Worm (Caenorhabditis elegans) whole organism, early embryonic: ENCODE results near the gene R08D7.7.

ENCODE experiments used
- B0310.2 ChIP-seq: sonication (generic microtip); optimal IDR thresholded peaks from 2 replicates; lab custom pipeline; 2016; ENCODE audit warnings: mild to moderate bottlenecking, missing genetic modification characterization, missing compliant biosample characterization
- F13C5.2 ChIP-seq: sonication (generic microtip); optimal IDR thresholded peaks from 2 replicates; lab custom pipeline; 2017; ENCODE audit warnings: mild to moderate bottlenecking, missing genetic modification characterization, inconsistent platforms, missing compliant biosample characterization
- aly-1 ChIP-seq: sonication (generic microtip); optimal IDR thresholded peaks from 2 replicates; lab custom pipeline; 2016; ENCODE audit warnings: missing genetic modification characterization, missing compliant biosample characterization
- ama-1 ChIP-seq: fragments of 150-350 bp; optimal IDR thresholded peaks from 2 replicates; lab custom pipeline; 2014
- ceh-13 ChIP-seq: fragments of 200-800 bp; sonication (Bioruptor generic); optimal IDR thresholded peaks from 2 replicates; lab custom pipeline; 2018; ENCODE audit warnings: mild to moderate bottlenecking, missing genetic modification characterization, missing compliant biosample characterization
- ceh-36 ChIP-seq: sonication (generic microtip); optimal IDR thresholded peaks from 2 replicates; lab custom pipeline; 2016; ENCODE audit warnings: missing genetic modification characterization, inconsistent platforms, missing compliant biosample characterization
- ets-7 ChIP-seq: sonication (generic microtip); optimal IDR thresholded peaks from 2 replicates; lab custom pipeline; 2016; ENCODE audit warnings: missing genotype, missing genetic modification characterization, missing compliant biosample characterization
- flt-1 ChIP-seq: fragments of 200-800 bp; sonication (Bioruptor generic); IDR thresholded peaks from 2 replicates; pipeline ENCODE4 v1.3.6; 2022; ENCODE audit warnings: missing genetic modification characterization, missing compliant biosample characterization
- hmbx-1 ChIP-seq: sonication (generic microtip); optimal IDR thresholded peaks from 2 replicates; lab custom pipeline; 2016; ENCODE audit warnings: mild to moderate bottlenecking, missing genetic modification characterization, missing compliant biosample characterization
- hmg-4 ChIP-seq: fragments of 200-800 bp; sonication (Bioruptor generic); optimal IDR thresholded peaks from 2 replicates; lab custom pipeline; 2018; ENCODE audit warnings: mild to moderate bottlenecking, missing genetic modification characterization, missing compliant biosample characterization
- hnd-1 ChIP-seq: sonication (generic microtip); optimal IDR thresholded peaks from 2 replicates; lab custom pipeline; 2016; ENCODE audit warnings: missing genetic modification characterization, missing compliant biosample characterization
- pes-1 ChIP-seq: fragments of 200-800 bp; sonication (Bioruptor generic); IDR thresholded peaks from 2 replicates; pipeline ENCODE4 v1.3.6; 2022; ENCODE audit warnings: missing genetic modification reagents, missing genetic modification characterization, missing compliant biosample characterization
- scrt-1 ChIP-seq: fragments of 200-800 bp; sonication (Bioruptor generic); IDR thresholded peaks from 2 replicates; pipeline ENCODE4 v1.3.6; 2022; ENCODE audit warnings: missing genetic modification characterization, missing compliant biosample characterization
- sea-1 ChIP-seq: fragments of 200-800 bp; sonication (Bioruptor generic); conservative IDR thresholded peaks from 2 replicates; pipeline ENCODE4 v1.3.6; 2022; ENCODE audit warnings: missing genetic modification characterization, missing compliant biosample characterization
- tbx-11 ChIP-seq: fragments of 200-800 bp; sonication (Bioruptor generic); IDR thresholded peaks from 2 replicates; pipeline ENCODE4 v1.3.6; 2022; ENCODE audit warnings: missing genetic modification characterization, missing compliant biosample characterization
- tbx-37 ChIP-seq: fragments of 200-800 bp; sonication (Bioruptor generic); conservative IDR thresholded peaks from 2 replicates; pipeline ENCODE4 v1.3.6; 2022; ENCODE audit warnings: missing genetic modification reagents, missing genetic modification characterization, missing compliant biosample characterization
- tra-4 ChIP-seq: sonication (generic microtip); optimal IDR thresholded peaks from 2 replicates; lab custom pipeline; 2017; ENCODE audit warnings: missing genetic modification characterization, missing compliant biosample characterization

The R08D7.7 gene

DNA sequence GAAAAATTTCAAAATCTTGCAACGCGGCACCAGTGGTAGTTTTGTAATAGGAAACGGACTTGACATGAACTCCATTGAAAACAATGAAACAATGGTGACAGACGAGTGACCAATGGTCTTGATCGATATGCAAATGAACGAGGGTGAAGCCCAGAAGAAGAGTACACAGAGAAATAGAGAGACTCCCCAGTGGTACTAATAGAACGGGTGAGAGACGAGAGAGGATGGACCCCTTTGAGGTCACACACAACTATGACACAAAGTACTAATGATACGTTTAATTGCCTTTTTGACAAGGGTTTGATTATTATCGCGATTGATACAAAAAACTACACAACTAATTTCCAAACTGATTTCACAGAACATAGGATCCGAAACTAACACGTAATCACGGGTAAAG lies 20.2 kb downstream of the R08D7.7 start, which contains the start of gene F59B2.8:
Gene F59B2.8 (minus strand): TSS at position 151 of the 400 bp plus-strand sequence.
- no peak for TF ChIP-seq flt-1
- TF ChIP-seq ceh-36 (tag; lab: Kevin White, UChicago) = no peak
- TF ChIP-seq tra-4 (tag; lab: Kevin White, UChicago) = no peak
- TF ChIP-seq ama-1 (lab: Kevin White, UChicago) = no peak
- TF ChIP-seq B0310.2 (tag; lab: Kevin White, UChicago) = no peak
- no peak for TF ChIP-seq F13C5.2 (tag; lab: Kevin White, UChicago)
- TF ChIP-seq hnd-1 (tag; lab: Kevin White, UChicago) = no peak
- no peak for TF ChIP-seq ets-7
- no peak for TF ChIP-seq tbx-11 (GFP tag; lab: Robert Waterston, UW)
- no peak for TF ChIP-seq sea-1 (GFP tag; lab: Robert Waterston, UW)
- no peak for TF ChIP-seq hmbx-1
- TF ChIP-seq pes-1 = no peak

DNA sequence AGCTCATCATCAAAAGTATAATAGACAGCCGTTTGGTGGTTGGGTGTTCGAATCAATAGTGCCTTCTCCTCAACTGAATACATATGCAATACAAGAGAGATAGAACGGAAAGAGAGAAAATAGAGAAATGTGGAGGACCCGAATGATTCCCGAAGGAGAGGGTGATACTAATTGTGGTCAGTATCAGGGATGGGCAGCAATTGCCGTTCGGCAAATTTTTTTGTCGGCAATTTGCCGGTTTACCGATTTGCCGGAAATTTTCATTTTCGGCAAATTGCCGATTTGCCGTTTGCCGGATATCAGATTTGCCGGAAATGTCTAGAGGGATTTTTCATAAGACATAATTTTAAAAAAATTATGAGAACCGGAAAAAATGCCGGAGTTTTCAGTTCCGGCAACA lies 22.5 kb downstream of the R08D7.7 start, which contains the start of gene F59B2.9:
Gene F59B2.9 (minus strand): TSS at position 101 of the 400 bp plus-strand sequence.
- TF ChIP-seq scrt-1 (GFP tag; lab: Robert Waterston, UW) = no peak
- TF ChIP-seq sea-1 (GFP tag; lab: Robert Waterston, UW) = no peak
- no peak for TF ChIP-seq hmg-4
- no peak for TF ChIP-seq B0310.2 (tag; lab: Kevin White, UChicago)
- TF ChIP-seq aly-1 (tag; lab: Kevin White, UChicago) = no peak
- no peak for TF ChIP-seq hmbx-1
- no peak for TF ChIP-seq flt-1
- TF ChIP-seq tbx-37 (GFP tag; lab: Robert Waterston, UW) = no peak
- TF ChIP-seq tbx-11 (GFP tag; lab: Robert Waterston, UW) = no peak
- no peak for TF ChIP-seq ceh-13 (GFP tag; lab: Kevin White, UChicago)
- no peak for TF ChIP-seq ceh-36 (tag; lab: Kevin White, UChicago)
- TF ChIP-seq pes-1 = no peak
- no peak for TF ChIP-seq ama-1 (lab: Kevin White, UChicago)
- no peak for TF ChIP-seq F13C5.2 (tag; lab: Kevin White, UChicago)
- TF ChIP-seq ets-7 = no peak
- no peak for TF ChIP-seq tra-4 (tag; lab: Kevin White, UChicago)
- TF ChIP-seq hnd-1 (tag; lab: Kevin White, UChicago) = no peak

DNA sequence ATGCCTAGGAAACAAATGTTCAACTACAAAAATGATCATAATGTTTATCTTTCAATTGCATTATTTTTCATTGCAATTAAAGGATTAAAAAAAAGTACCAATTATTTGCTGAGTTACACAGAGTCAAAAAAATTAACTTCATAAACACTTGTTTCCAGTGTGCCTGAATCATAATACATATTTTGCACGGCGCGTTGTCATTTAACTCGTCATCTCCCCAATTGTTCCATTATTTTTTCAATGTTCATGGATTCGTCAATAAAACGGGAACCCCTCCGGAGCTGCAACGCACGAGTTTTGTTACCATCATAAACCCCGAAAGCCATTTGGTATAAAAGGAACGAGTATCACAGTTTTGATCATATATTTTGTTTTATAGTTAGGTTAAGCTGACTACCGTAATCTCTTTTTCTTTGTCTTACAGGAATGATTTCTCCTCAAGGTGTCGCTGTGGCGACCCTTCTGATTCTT lies 27.4 kb downstream of the R08D7.7 start, which contains the start of gene F59B2.12:
Gene F59B2.12 (plus strand): TSS at position 421 of the 471 bp plus-strand sequence.
- no peak for TF ChIP-seq pes-1
- TF ChIP-seq ets-7 = no peak
- TF ChIP-seq ama-1 (lab: Kevin White, UChicago) = no peak
- TF ChIP-seq hnd-1 (tag; lab: Kevin White, UChicago) = no peak
- TF ChIP-seq hmg-4 = no peak
- no peak for TF ChIP-seq ceh-36 (tag; lab: Kevin White, UChicago)
- no peak for TF ChIP-seq tbx-11 (GFP tag; lab: Robert Waterston, UW)

DNA sequence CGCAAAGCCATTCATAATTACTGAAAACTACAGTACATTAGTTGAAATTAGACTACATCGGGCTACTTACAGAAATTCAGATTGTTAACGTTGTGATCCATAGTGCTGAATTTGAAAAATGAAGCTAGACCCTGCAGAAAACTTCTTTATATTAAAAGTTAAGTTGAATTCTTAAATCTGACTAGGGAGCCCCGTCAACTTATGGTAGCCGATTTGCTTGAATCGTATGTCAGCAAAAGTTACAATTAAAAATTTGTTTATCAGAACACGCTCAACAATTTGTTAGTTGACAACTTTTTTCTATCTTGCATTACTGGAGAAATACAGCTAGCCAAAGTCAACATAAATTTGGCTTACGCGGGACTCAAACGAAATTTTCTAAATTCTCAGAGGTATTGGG lies 32.7 kb downstream of the R08D7.7 start, which contains the start of gene F59B2.14:
Gene F59B2.14 (minus strand): TSS at position 101 of the 400 bp plus-strand sequence.
- TF ChIP-seq hmbx-1 (no peak), F13C5.2 (tag; lab: Kevin White, UChicago) (no peak), tbx-11 (GFP tag; lab: Robert Waterston, UW) (no peak), tbx-37 (GFP tag; lab: Robert Waterston, UW) (no peak), ceh-13 (GFP tag; lab: Kevin White, UChicago) (no peak), scrt-1 (GFP tag; lab: Robert Waterston, UW) (no peak), aly-1 (tag; lab: Kevin White, UChicago) (no peak)

DNA sequence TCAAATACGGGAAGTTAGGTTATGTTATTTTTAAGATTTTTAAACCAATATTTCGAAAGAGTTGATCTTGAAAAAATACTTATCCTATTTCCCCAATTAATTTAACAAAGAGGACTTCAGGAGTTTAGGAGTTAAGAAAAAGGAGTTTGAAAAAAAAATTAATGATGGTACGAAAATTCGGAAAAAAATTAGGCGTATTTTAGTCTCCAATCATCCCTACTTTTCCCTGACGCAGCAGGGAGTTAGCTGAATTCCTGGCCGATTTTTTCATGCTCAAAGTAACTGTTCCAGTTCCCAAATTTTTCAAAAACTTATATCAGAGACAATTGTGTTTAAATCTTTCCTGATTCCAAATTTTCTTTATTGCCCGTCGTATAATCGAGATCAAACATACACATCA lies 33.7 kb downstream of the R08D7.7 start:
- TF ChIP-seq flt-1 = no peak
- no peak for TF ChIP-seq ama-1 (lab: Kevin White, UChicago)
- TF ChIP-seq ceh-13 (GFP tag; lab: Kevin White, UChicago) = no peak
- TF ChIP-seq tbx-11 (GFP tag; lab: Robert Waterston, UW) = no peak
- no peak for TF ChIP-seq hmg-4
- TF ChIP-seq F13C5.2 (tag; lab: Kevin White, UChicago) = no peak
- no peak for TF ChIP-seq hnd-1 (tag; lab: Kevin White, UChicago)
- TF ChIP-seq tra-4 (tag; lab: Kevin White, UChicago) = no peak
- TF ChIP-seq ceh-36 (tag; lab: Kevin White, UChicago) = no peak
- TF ChIP-seq pes-1 = no peak
- no peak for TF ChIP-seq ets-7
- TF ChIP-seq B0310.2 (tag; lab: Kevin White, UChicago) = no peak
- TF ChIP-seq tbx-37 (GFP tag; lab: Robert Waterston, UW) = no peak
- no peak for TF ChIP-seq hmbx-1
- no peak for TF ChIP-seq sea-1 (GFP tag; lab: Robert Waterston, UW)

DNA sequence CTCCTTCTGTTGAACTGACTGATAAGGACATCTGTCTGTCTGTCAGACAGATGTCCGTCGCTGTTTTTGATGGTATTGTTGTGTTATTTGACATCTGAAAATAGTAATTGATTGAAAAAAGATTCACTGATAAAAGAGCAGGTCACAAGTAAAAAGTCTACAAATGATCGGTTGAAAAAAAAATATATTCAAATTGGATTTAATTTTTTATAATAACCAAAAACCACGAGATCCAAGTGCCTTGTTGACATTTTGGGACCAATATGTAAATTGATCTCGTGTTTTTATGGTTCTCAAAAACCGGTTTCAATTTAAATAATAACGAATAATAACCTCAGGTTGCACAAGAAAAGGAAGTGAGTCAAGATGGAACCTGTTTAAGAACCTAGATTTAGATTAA lies 37.1 kb downstream of the R08D7.7 start, which contains the start of gene F59B2.13:
Gene F59B2.13 (minus strand): TSS at position 101 of the 400 bp plus-strand sequence.
- no peak for TF ChIP-seq hmbx-1
- no peak for TF ChIP-seq F13C5.2 (tag; lab: Kevin White, UChicago)
- no peak for TF ChIP-seq scrt-1 (GFP tag; lab: Robert Waterston, UW)
- TF ChIP-seq ceh-36 (tag; lab: Kevin White, UChicago) = no peak
- no peak for TF ChIP-seq ama-1 (lab: Kevin White, UChicago)

DNA sequence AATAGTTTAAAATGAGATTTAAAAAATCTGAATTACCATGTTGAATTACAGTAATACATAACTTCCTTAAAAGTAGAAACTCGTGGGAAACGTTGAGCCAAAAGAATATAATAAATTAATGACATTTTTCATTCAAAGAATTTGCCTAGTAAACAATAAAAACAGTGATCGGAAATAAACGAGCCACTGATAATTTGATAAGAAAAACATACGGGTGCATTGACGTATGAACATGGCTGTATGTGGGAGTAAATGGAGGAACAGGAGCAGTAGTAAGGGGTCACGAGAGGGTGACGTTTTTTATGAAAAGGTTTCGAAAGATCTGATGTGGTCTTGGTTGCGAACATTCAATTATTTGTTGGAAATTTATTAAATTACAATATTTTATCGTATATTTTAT lies 41.0 kb downstream of the R08D7.7 start:
- no peak for TF ChIP-seq F13C5.2 (tag; lab: Kevin White, UChicago)
- TF ChIP-seq tra-4 (tag; lab: Kevin White, UChicago) = no peak
- TF ChIP-seq tbx-11 (GFP tag; lab: Robert Waterston, UW) = no peak
- TF ChIP-seq pes-1 = no peak
- no peak for TF ChIP-seq B0310.2 (tag; lab: Kevin White, UChicago)
- no peak for TF ChIP-seq sea-1 (GFP tag; lab: Robert Waterston, UW)
- no peak for TF ChIP-seq ets-7
- no peak for TF ChIP-seq scrt-1 (GFP tag; lab: Robert Waterston, UW)
- no peak for TF ChIP-seq ceh-13 (GFP tag; lab: Kevin White, UChicago)
- no peak for TF ChIP-seq hmg-4
- no peak for TF ChIP-seq tbx-37 (GFP tag; lab: Robert Waterston, UW)
- no peak for TF ChIP-seq flt-1
